Worm (Caenorhabditis elegans) whole organism, L4 larva: ENCODE measurements around the gene cyk-3.
A peak's percentile ranks its signal among the peaks of the same experiment; 100 is the strongest.

Experiments
- R02D3.7 ChIP-seq: fragments of 150-350 bp; sonication (generic microtip); optimal IDR thresholded peaks from 3 replicates; lab custom pipeline; 2014; ENCODE audit warnings: missing biosample characterization, missing genetic modification characterization
- dpl-1 ChIP-seq: fragments of 150-350 bp; optimal IDR thresholded peaks from 2 replicates; lab custom pipeline; 2014; ENCODE audit warnings: missing biosample characterization, missing genetic modification reagents, missing genetic modification characterization
- dve-1 ChIP-seq: sonication (generic microtip); optimal IDR thresholded peaks from 2 replicates; lab custom pipeline; 2017; ENCODE audit warnings: antibody characterized with exemption, mild to moderate bottlenecking, missing genetic modification characterization, missing compliant biosample characterization; ENCODE audit not compliant: insufficient read depth
- lin-1 ChIP-seq: fragments of 200-800 bp; sonication (Bioruptor generic); IDR thresholded peaks from 2 replicates; pipeline ENCODE4 v1.3.6; 2022; ENCODE audit warnings: missing genetic modification reagents, missing genetic modification characterization, missing compliant biosample characterization
- lin-38 ChIP-seq: fragments of 200-800 bp; sonication (Bioruptor generic); IDR thresholded peaks from 2 replicates; pipeline ENCODE4 v1.3.6; 2022; ENCODE audit warnings: missing genetic modification reagents, missing genetic modification characterization, missing compliant biosample characterization
- lin-39 ChIP-seq: fragments of 150-350 bp; optimal IDR thresholded peaks from 2 replicates; lab custom pipeline; 2014; ENCODE audit warnings: missing biosample characterization, missing genetic modification reagents, missing genetic modification characterization
- mxl-3 ChIP-seq: fragments of 200-800 bp; sonication (Bioruptor generic); optimal IDR thresholded peaks from 2 replicates; lab custom pipeline; 2018; ENCODE audit warnings: mild to moderate bottlenecking, missing genetic modification characterization, missing compliant biosample characterization
- nhr-77 ChIP-seq: fragments of 150-350 bp; optimal IDR thresholded peaks from 2 replicates; lab custom pipeline; 2014; ENCODE audit warnings: missing biosample characterization, missing genetic modification characterization
- pqm-1 ChIP-seq: sonication (generic microtip); optimal IDR thresholded peaks from 2 replicates; lab custom pipeline; 2017; ENCODE audit warnings: missing biosample characterization, missing genetic modification characterization
- unc-39 ChIP-seq: sonication (generic microtip); optimal IDR thresholded peaks from 2 replicates; lab custom pipeline; 2017; ENCODE audit warnings: missing biosample characterization, missing genetic modification characterization

ce11 chrIII:5980274-5980918, 39.6 kb upstream of the cyk-3 start:
- TF ChIP-seq lin-1 (GFP tag; lab: Robert Waterston, UW) (no peak), dve-1 (tag; lab: Kevin White, UChicago) (peak; percentile 55), pqm-1 (no peak), lin-38 (no peak), lin-39 (tag; lab: Kevin White, UChicago) (no peak), unc-39 (no peak), mxl-3 (GFP tag; lab: Kevin White, UChicago) (no peak), nhr-77 (no peak), dpl-1 (no peak), R02D3.7 (tag; lab: Kevin White, UChicago) (no peak)
